Worm (Caenorhabditis elegans) whole organism, L2 larva: ENCODE data around the gene ets-5.

Experiments
- C34F6.9 ChIP-seq: fragments of 150-350 bp; optimal IDR thresholded peaks from 2 replicates; lab custom pipeline; 2014; ENCODE audit warnings: missing biosample characterization, missing genetic modification characterization
- F13H6.1 ChIP-seq: sonication (generic microtip); optimal IDR thresholded peaks from 2 replicates; lab custom pipeline; 2016; ENCODE audit warnings: missing genetic modification characterization, missing compliant biosample characterization
- R02D3.7 ChIP-seq: fragments of 150-350 bp; optimal IDR thresholded peaks from 2 replicates; lab custom pipeline; 2014; ENCODE audit warnings: missing biosample characterization, missing genetic modification characterization
- Y55F3AM.14 ChIP-seq: fragments of 200-800 bp; sonication (Bioruptor generic); optimal IDR thresholded peaks from 2 replicates; lab custom pipeline; 2018; ENCODE audit warnings: mild to moderate bottlenecking, missing genetic modification characterization, missing compliant biosample characterization
- ZK546.5 ChIP-seq: sonication (generic microtip); optimal IDR thresholded peaks from 2 replicates; lab custom pipeline; 2017; ENCODE audit warnings: missing biosample characterization, missing genetic modification characterization
- alr-1 ChIP-seq: fragments of 150-350 bp; optimal IDR thresholded peaks from 2 replicates; lab custom pipeline; 2014; ENCODE audit warnings: missing biosample characterization, missing genetic modification characterization
- ama-1 ChIP-seq: fragments of 150-350 bp; optimal IDR thresholded peaks from 2 replicates; lab custom pipeline; 2018; ENCODE audit warnings: inconsistent platforms
- blmp-1 ChIP-seq: sonication (generic microtip); optimal IDR thresholded peaks from 2 replicates; lab custom pipeline; 2017; ENCODE audit warnings: missing genetic modification characterization, mild to moderate bottlenecking, missing compliant biosample characterization, antibody characterized with exemption, moderate library complexity; ENCODE audit not compliant: insufficient read depth
- ceh-16 ChIP-seq: fragments of 150-350 bp; optimal IDR thresholded peaks from 2 replicates; lab custom pipeline; 2014; ENCODE audit warnings: missing biosample characterization, missing genetic modification characterization
- ceh-82 ChIP-seq: fragments of 150-350 bp; optimal IDR thresholded peaks from 2 replicates; lab custom pipeline; 2014; ENCODE audit warnings: missing biosample characterization, missing genetic modification characterization
- crh-2 ChIP-seq: sonication (generic microtip); optimal IDR thresholded peaks from 2 replicates; lab custom pipeline; 2017; ENCODE audit warnings: missing biosample characterization, missing genetic modification characterization
- dmd-4 ChIP-seq: sonication (generic microtip); optimal IDR thresholded peaks from 2 replicates; lab custom pipeline; 2017; ENCODE audit warnings: missing biosample characterization, missing genetic modification characterization
- egl-27 ChIP-seq: sonication (generic microtip); optimal IDR thresholded peaks from 3 replicates; lab custom pipeline; 2017; ENCODE audit warnings: missing biosample characterization, missing genetic modification reagents, missing genetic modification characterization
- elt-1 ChIP-seq: fragments of 150-350 bp; optimal IDR thresholded peaks from 2 replicates; lab custom pipeline; 2014; ENCODE audit warnings: missing biosample characterization, missing genetic modification characterization
- fos-1 ChIP-seq: fragments of 150-350 bp; optimal IDR thresholded peaks from 2 replicates; lab custom pipeline; 2014; ENCODE audit warnings: missing biosample characterization, missing genetic modification characterization
- gmeb-1 ChIP-seq: fragments of 150-350 bp; optimal IDR thresholded peaks from 2 replicates; lab custom pipeline; 2014; ENCODE audit warnings: missing biosample characterization, missing genetic modification characterization
- lin-11 ChIP-seq: fragments of 150-350 bp; sonication (generic microtip); optimal IDR thresholded peaks from 2 replicates; lab custom pipeline; 2014; ENCODE audit warnings: missing biosample characterization, missing genetic modification characterization, inconsistent platforms, mixed read lengths
- lin-13 ChIP-seq: fragments of 150-350 bp; optimal IDR thresholded peaks from 2 replicates; lab custom pipeline; 2014; ENCODE audit warnings: missing biosample characterization, missing genetic modification reagents, missing genetic modification characterization
- lin-39 ChIP-seq: fragments of 150-350 bp; optimal IDR thresholded peaks from 2 replicates; lab custom pipeline; 2014; ENCODE audit warnings: missing biosample characterization, missing genetic modification reagents, missing genetic modification characterization
- lsy-2 ChIP-seq, 2 experiments: fragments of 150-350 bp in 1 of 2; sonication (generic microtip) in 1 of 2; optimal IDR thresholded peaks; 2 replicates each; lab custom pipeline; 2014 to 2017; ENCODE audit warnings: missing biosample characterization in 2 of 2, missing genetic modification characterization in 2 of 2
- mab-5 ChIP-seq: fragments of 150-350 bp; optimal IDR thresholded peaks from 2 replicates; lab custom pipeline; 2014; ENCODE audit warnings: missing biosample characterization, missing genetic modification characterization
- mbf-1 ChIP-seq: sonication (generic microtip); optimal IDR thresholded peaks from 2 replicates; lab custom pipeline; 2017; ENCODE audit warnings: missing biosample characterization, missing genetic modification characterization
- mdl-1 ChIP-seq, 2 experiments: fragments of 150-350 bp in 1 of 2; sonication (generic microtip) in 1 of 2; optimal IDR thresholded peaks; 2 replicates each; lab custom pipeline; 2017; ENCODE audit warnings: missing biosample characterization in 2 of 2, missing genetic modification characterization in 2 of 2
- nhr-10 ChIP-seq: sonication (generic microtip); optimal IDR thresholded peaks from 2 replicates; lab custom pipeline; 2017; ENCODE audit warnings: missing biosample characterization, missing genetic modification characterization
- nhr-129 ChIP-seq: fragments of 150-350 bp; optimal IDR thresholded peaks from 2 replicates; lab custom pipeline; 2014; ENCODE audit warnings: missing biosample characterization, missing genetic modification characterization
- nhr-21 ChIP-seq: fragments of 150-350 bp; optimal IDR thresholded peaks from 2 replicates; lab custom pipeline; 2014; ENCODE audit warnings: missing biosample characterization, missing genetic modification characterization
- nhr-23 ChIP-seq: fragments of 150-350 bp; optimal IDR thresholded peaks from 2 replicates; lab custom pipeline; 2014; ENCODE audit warnings: missing biosample characterization, missing genetic modification reagents, missing genetic modification characterization
- nhr-237 ChIP-seq: fragments of 150-350 bp; optimal IDR thresholded peaks from 2 replicates; lab custom pipeline; 2014; ENCODE audit warnings: missing biosample characterization, missing genetic modification characterization
- nhr-25 ChIP-seq: fragments of 150-350 bp; sonication (generic microtip); optimal IDR thresholded peaks from 3 replicates; lab custom pipeline; 2014; ENCODE audit warnings: missing biosample characterization, missing genetic modification characterization
- nhr-6 ChIP-seq: fragments of 150-350 bp; optimal IDR thresholded peaks from 2 replicates; lab custom pipeline; 2014; ENCODE audit warnings: missing biosample characterization, missing genetic modification characterization
- nhr-77 ChIP-seq: fragments of 150-350 bp; optimal IDR thresholded peaks from 2 replicates; lab custom pipeline; 2014; ENCODE audit warnings: missing biosample characterization, missing genetic modification characterization
- peb-1 ChIP-seq: fragments of 150-350 bp; optimal IDR thresholded peaks from 2 replicates; lab custom pipeline; 2014; ENCODE audit warnings: missing biosample characterization, missing genetic modification characterization
- sem-4 ChIP-seq: fragments of 150-350 bp; optimal IDR thresholded peaks from 2 replicates; lab custom pipeline; 2014; ENCODE audit warnings: missing biosample characterization, missing genetic modification reagents, missing genetic modification characterization
- skn-1 ChIP-seq: sonication (generic microtip); optimal IDR thresholded peaks from 2 replicates; lab custom pipeline; 2017; ENCODE audit warnings: missing biosample characterization, missing genetic modification characterization
- sma-3 ChIP-seq: sonication (generic microtip); optimal IDR thresholded peaks from 2 replicates; lab custom pipeline; 2016; ENCODE audit warnings: missing genetic modification reagents, missing genetic modification characterization, missing compliant biosample characterization
- sma-9 ChIP-seq, 2 experiments: fragments of 150-350 bp in 1 of 2; sonication (generic microtip) in 1 of 2; optimal IDR thresholded peaks; 2 replicates each; lab custom pipeline; 2014 to 2016; ENCODE audit warnings: missing genetic modification characterization in 2 of 2, mild to moderate bottlenecking in 1 of 2, missing biosample characterization in 1 of 2, missing compliant biosample characterization in 1 of 2, missing genetic modification reagents in 1 of 2, moderate library complexity in 1 of 2
- snpc-4 ChIP-seq: fragments of 150-350 bp; optimal IDR thresholded peaks from 2 replicates; lab custom pipeline; 2014; ENCODE audit warnings: missing biosample characterization, missing genetic modification characterization
- unc-39 ChIP-seq: fragments of 150-350 bp; optimal IDR thresholded peaks from 2 replicates; lab custom pipeline; 2014; ENCODE audit warnings: missing biosample characterization, missing genetic modification characterization
- unc-55 ChIP-seq: fragments of 150-350 bp; sonication (generic microtip); optimal IDR thresholded peaks from 3 replicates; lab custom pipeline; 2014; ENCODE audit warnings: missing biosample characterization, missing genetic modification reagents, missing genetic modification characterization
- unc-62 ChIP-seq: fragments of 150-350 bp; optimal IDR thresholded peaks from 2 replicates; lab custom pipeline; 2014; ENCODE audit warnings: missing biosample characterization, missing genetic modification reagents, missing genetic modification characterization
- zag-1 ChIP-seq: fragments of 150-350 bp; optimal IDR thresholded peaks from 2 replicates; lab custom pipeline; 2014; ENCODE audit warnings: missing biosample characterization, missing genetic modification characterization
- ztf-11 ChIP-seq: sonication (generic microtip); optimal IDR thresholded peaks from 2 replicates; lab custom pipeline; 2017; ENCODE audit warnings: missing biosample characterization, missing genetic modification characterization
- ztf-4 ChIP-seq: fragments of 150-350 bp; optimal IDR thresholded peaks from 2 replicates; lab custom pipeline; 2014; ENCODE audit warnings: missing biosample characterization, missing genetic modification characterization

The ets-5 gene

ce11 chrX:5067796-5068195, 16.5 kb downstream of the ets-5 start, which contains the start of gene clc-7:
clc-7 (plus strand) TSS chrX:5068096.
- TF ChIP-seq unc-39 (tag; lab: Kevin White, UChicago) (no peak), Y55F3AM.14 (GFP tag; lab: Kevin White, UChicago) (no peak), F13H6.1 (no peak), ztf-4 (tag; lab: Kevin White, UChicago) (no peak), R02D3.7 (tag; lab: Kevin White, UChicago) (no peak), unc-62 (GFP tag; lab: Kevin White, UChicago) (no peak), sma-3 (GFP tag; lab: Kevin White, UChicago) (no peak), nhr-6 (tag; lab: Kevin White, UChicago) (no peak), mdl-1 (tag; optimal IDR thresholded peaks at IDR 0.05; lab: Kevin White, UChicago) (no peak), zag-1 (tag; lab: Kevin White, UChicago) (no peak), sma-9 (GFP tag; optimal IDR thresholded peaks at IDR 0.05; lab: Kevin White, UChicago) (no peak), sma-9 (tag; optimal IDR thresholded peaks at IDR 0.05; lab: Kevin White, UChicago) (no peak), elt-1 (no peak), C34F6.9 (tag; lab: Kevin White, UChicago) (no peak), nhr-21 (tag; lab: Kevin White, UChicago) (no peak), nhr-77 (tag; lab: Kevin White, UChicago) (no peak), snpc-4 (tag; lab: Kevin White, UChicago) (no peak), blmp-1 (tag; lab: Kevin White, UChicago) (no peak)

DNA sequence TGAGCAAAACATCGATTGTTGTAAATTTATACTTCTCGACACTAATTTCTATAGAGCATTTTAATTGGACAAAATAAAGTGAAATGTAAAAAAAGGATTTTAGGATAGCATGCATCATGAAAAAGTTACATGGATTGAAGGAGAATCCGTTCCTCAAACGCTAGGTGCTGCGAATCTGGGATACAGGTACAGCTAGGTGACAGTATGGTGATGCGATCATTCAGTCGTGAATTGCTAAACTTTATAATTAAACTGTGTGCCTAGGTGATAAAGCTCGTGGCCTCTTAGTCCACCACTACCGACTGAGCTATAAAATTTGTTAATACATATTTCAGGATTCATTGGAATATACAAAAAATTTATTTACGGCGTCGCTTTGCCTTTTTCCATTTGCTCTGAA, 17.8 kb downstream of the ets-5 start:
- TF ChIP-seq mdl-1 (tag; optimal IDR thresholded peaks at IDR 0.05; lab: Kevin White, UChicago): no peak
- no peak for TF ChIP-seq ama-1 (lab: Kevin White, UChicago)
- TF ChIP-seq ceh-82 (tag; lab: Kevin White, UChicago): no peak
- no peak for TF ChIP-seq blmp-1 (tag; lab: Kevin White, UChicago)
- TF ChIP-seq snpc-4 (tag; lab: Kevin White, UChicago): no peak
- TF ChIP-seq fos-1 (tag; lab: Kevin White, UChicago): no peak
- TF ChIP-seq alr-1 (tag; lab: Kevin White, UChicago): no peak
- no peak for TF ChIP-seq ztf-4 (tag; lab: Kevin White, UChicago)
- TF ChIP-seq nhr-23 (tag; lab: Kevin White, UChicago): no peak
- TF ChIP-seq dmd-4 (tag; lab: Kevin White, UChicago): no peak
- TF ChIP-seq F13H6.1: no peak
- no peak for TF ChIP-seq unc-55 (GFP tag; lab: Kevin White, UChicago)
- TF ChIP-seq, all 48 proteins: peak for 0

DNA sequence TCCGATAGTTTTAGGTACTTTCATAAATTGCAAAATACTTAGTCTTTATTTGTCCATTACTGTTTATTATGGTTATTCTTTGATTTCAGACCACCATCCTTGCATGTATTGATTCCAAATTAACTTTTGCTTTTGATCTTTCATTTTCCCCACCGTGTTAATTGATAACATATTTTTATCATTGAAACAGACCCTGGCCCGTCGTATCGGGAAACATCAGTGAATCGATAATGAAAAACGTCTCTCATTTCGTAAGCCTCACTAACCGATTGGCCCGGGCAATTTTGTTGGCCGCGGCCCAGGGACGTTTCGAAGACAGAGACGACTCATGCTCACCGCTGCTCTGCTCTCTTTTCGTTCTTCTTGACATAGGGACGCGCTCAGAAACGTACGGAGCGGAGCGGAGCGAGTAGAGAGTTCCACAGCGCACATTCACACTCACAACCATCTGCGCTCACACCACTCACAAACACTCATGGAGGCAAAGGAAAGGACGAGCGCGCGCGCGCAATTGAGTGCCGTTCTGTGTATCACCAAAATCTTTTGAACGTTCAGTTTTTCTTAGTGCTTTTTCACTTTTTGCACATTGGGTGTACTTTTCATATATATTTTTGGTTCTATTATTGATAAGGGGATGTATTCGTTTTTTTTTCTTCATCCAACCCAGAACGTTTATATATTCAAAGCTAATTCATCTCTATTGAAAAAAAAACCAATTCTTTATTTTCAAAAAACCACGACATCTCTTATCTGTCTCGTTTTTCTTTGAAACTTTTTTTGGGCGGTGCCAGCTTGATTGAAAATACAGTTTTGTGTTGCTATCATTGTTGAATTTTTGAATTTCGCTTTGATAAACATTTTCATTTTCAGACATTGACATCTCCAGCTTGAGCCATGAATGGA, 20.3 kb downstream of the ets-5 start, which contains the start of gene C24H10.2:
Gene C24H10.2 (plus strand): TSS at position 853 of the 903 bp plus-strand sequence.
- TF ChIP-seq nhr-237 (tag; lab: Kevin White, UChicago) (no peak), egl-27 (no peak), ama-1 (lab: Kevin White, UChicago) (no peak), peb-1 (tag; lab: Kevin White, UChicago) (no peak), zag-1 (tag; lab: Kevin White, UChicago) (no peak), sma-3 (GFP tag; lab: Kevin White, UChicago) (peak; percentile 14), ceh-82 (tag; lab: Kevin White, UChicago) (no peak), snpc-4 (tag; lab: Kevin White, UChicago) (no peak), F13H6.1 (peak; percentile 69), nhr-10 (tag; lab: Kevin White, UChicago) (no peak), nhr-6 (tag; lab: Kevin White, UChicago) (no peak), lin-13 (GFP tag; lab: Kevin White, UChicago) (no peak), skn-1 (tag; lab: Kevin White, UChicago) (no peak), mdl-1 (tag; optimal IDR thresholded peaks at IDR 0.05; lab: Kevin White, UChicago) (no peak), gmeb-1 (tag; lab: Kevin White, UChicago) (peak; percentile 41), mbf-1 (tag; lab: Kevin White, UChicago) (no peak), C34F6.9 (tag; lab: Kevin White, UChicago) (peak; percentile 6), mab-5 (tag; lab: Kevin White, UChicago) (no peak), elt-1 (no peak), crh-2 (tag; lab: Kevin White, UChicago) (no peak), ZK546.5 (tag; lab: Kevin White, UChicago) (no peak), lin-39 (tag; lab: Kevin White, UChicago) (no peak), sem-4 (tag; lab: Kevin White, UChicago) (peak; percentile 62), unc-55 (GFP tag; lab: Kevin White, UChicago) (peak; percentile 52), sma-9 (GFP tag; optimal IDR thresholded peaks at IDR 0.05; lab: Kevin White, UChicago) (peak; percentile 41), sma-9 (tag; optimal IDR thresholded peaks at IDR 0.05; lab: Kevin White, UChicago) (no peak), nhr-129 (peak; percentile 72), lsy-2 (tag; optimal IDR thresholded peaks at IDR 0.05; lab: Kevin White, UChicago) (peak in 1 of 2 experiments; percentile 31), Y55F3AM.14 (GFP tag; lab: Kevin White, UChicago) (peak; percentile 2), nhr-25 (tag; lab: Kevin White, UChicago) (peak; percentile 20), unc-39 (tag; lab: Kevin White, UChicago) (no peak), ceh-16 (tag; lab: Kevin White, UChicago) (no peak), ztf-11 (tag; lab: Kevin White, UChicago) (no peak), lin-11 (no peak), blmp-1 (tag; lab: Kevin White, UChicago) (no peak), alr-1 (tag; lab: Kevin White, UChicago) (no peak), nhr-77 (tag; lab: Kevin White, UChicago) (no peak), nhr-23 (tag; lab: Kevin White, UChicago) (no peak), unc-62 (GFP tag; lab: Kevin White, UChicago) (no peak)
